Worm (Caenorhabditis elegans) whole organism, L4/young adult: ENCODE results near the gene mca-1.

ENCODE experiments used
- W03F9.2 ChIP-seq: fragments of 150-350 bp; optimal IDR thresholded peaks from 2 replicates; lab custom pipeline; 2014; ENCODE audit warnings: missing biosample characterization, missing genetic modification characterization
- dao-5 ChIP-seq: sonication (generic microtip); optimal IDR thresholded peaks from 2 replicates; lab custom pipeline; 2016; ENCODE audit warnings: missing genotype, missing genetic modification characterization, moderate library complexity, missing compliant biosample characterization
- him-1 ChIP-seq: sonication (generic microtip); optimal IDR thresholded peaks from 2 replicates; lab custom pipeline; 2016; ENCODE audit warnings: missing genotype, missing genetic modification reagents, missing genetic modification characterization, missing compliant biosample characterization

- TF ChIP-seq W03F9.2 (tag; lab: Kevin White, UChicago) (no peak), him-1 (tag; lab: Kevin White, UChicago) (no peak), dao-5 (tag; lab: Kevin White, UChicago) (no peak)
Measured at ce11 chrIV:9593456-9593855, 41.3 kb downstream of the mca-1 start, which contains the start of gene spp-18.
